In genomic region chr2L:18737239-18737638, dm6 we compare ENCODE assay signal across 3 fruit fly cellular contexts.
TF ChIP-seq lines count a peak whose summit lies in the region.

No protein-coding gene starts in this region.

- TF ChIP-seq CTCF in whole organism, embryonic (GFP tag; optimal IDR thresholded peaks at IDR 0.05; lab: Kevin White, UChicago) = no peak

TF ChIP-seq in whole organism, embryonic, 481 proteins besides CTCF, POLR2A, EP300 and RAD21:
- TF ChIP-seq zen (tag; optimal IDR thresholded peaks at IDR 0.05; lab: Kevin White, UChicago) (peak; percentile 27), insv (GFP tag; optimal IDR thresholded peaks at IDR 0.05; lab: Kevin White, UChicago) (peak in 1 of 2 experiments; percentile 20), CG32767 (GFP tag; IDR thresholded peaks at IDR 0.05; lab: Robert Waterston, UW) (peak; percentile 22; the same call in 1 of the 2 replicates), Nf-YC (tag; optimal IDR thresholded peaks at IDR 0.05; lab: Kevin White, UChicago) (peak; percentile 94), ase (GFP tag; IDR thresholded peaks at IDR 0.05; lab: Robert Waterston, UW) (no peak), Jarid2 (GFP tag; optimal IDR thresholded peaks at IDR 0.05; lab: Kevin White, UChicago) (peak; percentile 42), ftz-f1 (GFP tag; optimal IDR thresholded peaks at IDR 0.05; lab: Kevin White, UChicago) (peak; percentile 31), CG2199 (GFP tag; IDR thresholded peaks at IDR 0.05; lab: Robert Waterston, UW) (peak; percentile 94), her (GFP tag; optimal IDR thresholded peaks at IDR 0.05; lab: Kevin White, UChicago) (no peak), CG17829 (tag; optimal IDR thresholded peaks at IDR 0.05; lab: Kevin White, UChicago) (peak; percentile 46), Deaf1 (tag; optimal IDR thresholded peaks at IDR 0.05; lab: Kevin White, UChicago) (peak; percentile 97), cg (GFP tag; optimal IDR thresholded peaks at IDR 0.05; lab: Kevin White, UChicago) (peak; percentile 79), pfk (GFP tag; optimal IDR thresholded peaks at IDR 0.05; lab: Kevin White, UChicago) (no peak), Stat92E (GFP tag; optimal IDR thresholded peaks at IDR 0.05; lab: Kevin White, UChicago) (peak in 1 of 3 experiments; percentile 54), CG10543 (GFP tag; optimal IDR thresholded peaks at IDR 0.05; lab: Kevin White, UChicago) (peak; percentile 19), scrt (GFP tag; optimal IDR thresholded peaks at IDR 0.05; lab: Kevin White, UChicago) (peak; percentile 66), C15 (GFP tag; IDR thresholded peaks at IDR 0.05; lab: Robert Waterston, UW) (no peak), CG13894 (tag; optimal IDR thresholded peaks at IDR 0.05; lab: Kevin White, UChicago) (peak; percentile 49), jing (GFP tag; optimal IDR thresholded peaks at IDR 0.05; lab: Kevin White, UChicago) (peak; percentile 45), Pdp1 (GFP tag; optimal IDR thresholded peaks at IDR 0.05; lab: Kevin White, UChicago) (peak in 1 of 2 experiments; percentile 33), run (tag; optimal IDR thresholded peaks at IDR 0.05; lab: Kevin White, UChicago) (no peak), CG15479 (GFP tag; optimal IDR thresholded peaks at IDR 0.05; lab: Kevin White, UChicago) (peak; percentile 72), CG12769 (tag; optimal IDR thresholded peaks at IDR 0.05; lab: Kevin White, UChicago) (peak; percentile 86), twi (tag; optimal IDR thresholded peaks at IDR 0.05; lab: Kevin White, UChicago) (peak; percentile 5), bsh (GFP tag; optimal IDR thresholded peaks at IDR 0.05; lab: Kevin White, UChicago) (no peak), Nf-YA (GFP tag; IDR thresholded peaks at IDR 0.05; lab: Robert Waterston, UW) (peak; percentile 32; the same call in 1 of the 2 replicates), Xbp1 (GFP tag; optimal IDR thresholded peaks at IDR 0.05; lab: Kevin White, UChicago) (no peak), kni (GFP tag; optimal IDR thresholded peaks at IDR 0.05; lab: Kevin White, UChicago) (peak; percentile 23), Nf-YB (GFP tag; optimal IDR thresholded peaks at IDR 0.05; lab: Kevin White, UChicago) (peak; percentile 97)

TF ChIP-seq in whole organism, prepupa, 60 proteins besides CTCF, POLR2A, EP300 and RAD21:
- no peak for TF ChIP-seq spab (GFP tag; optimal IDR thresholded peaks at IDR 0.05; lab: Kevin White, UChicago)
- no peak for TF ChIP-seq CG31627 (GFP tag; optimal IDR thresholded peaks at IDR 0.05; lab: Kevin White, UChicago)
- TF ChIP-seq CG32006 (GFP tag; optimal IDR thresholded peaks at IDR 0.05; lab: Kevin White, UChicago) = no peak
- peak; percentile 27 for TF ChIP-seq Eip78C (GFP tag; lab: Kevin White, UChicago)
- TF ChIP-seq fkh (GFP tag; optimal IDR thresholded peaks at IDR 0.05; lab: Kevin White, UChicago) = peak; percentile 19
- no peak for TF ChIP-seq CG6854 (GFP tag; optimal IDR thresholded peaks at IDR 0.05; lab: Kevin White, UChicago)
- no peak for TF ChIP-seq esn (GFP tag; optimal IDR thresholded peaks at IDR 0.05; lab: Kevin White, UChicago)
- no peak for TF ChIP-seq Hr38 (GFP tag; optimal IDR thresholded peaks at IDR 0.05; lab: Kevin White, UChicago)

TF ChIP-seq in whole organism, pupa, 21 proteins besides CTCF, POLR2A, EP300 and RAD21:
- TF ChIP-seq CG32121 (GFP tag; IDR thresholded peaks at IDR 0.05; lab: Robert Waterston, UW) = 0 out of 2 replicates have a peak, but pooled peaks have one; percentile 38
- no peak for TF ChIP-seq CG8301 (tag; optimal IDR thresholded peaks at IDR 0.05; lab: Kevin White, UChicago)
TF ChIP-seq in whole organism, pupa: peak in this region for 1.
